Worm (Caenorhabditis elegans): ENCODE measurements around the gene lido-14.

DNA sequence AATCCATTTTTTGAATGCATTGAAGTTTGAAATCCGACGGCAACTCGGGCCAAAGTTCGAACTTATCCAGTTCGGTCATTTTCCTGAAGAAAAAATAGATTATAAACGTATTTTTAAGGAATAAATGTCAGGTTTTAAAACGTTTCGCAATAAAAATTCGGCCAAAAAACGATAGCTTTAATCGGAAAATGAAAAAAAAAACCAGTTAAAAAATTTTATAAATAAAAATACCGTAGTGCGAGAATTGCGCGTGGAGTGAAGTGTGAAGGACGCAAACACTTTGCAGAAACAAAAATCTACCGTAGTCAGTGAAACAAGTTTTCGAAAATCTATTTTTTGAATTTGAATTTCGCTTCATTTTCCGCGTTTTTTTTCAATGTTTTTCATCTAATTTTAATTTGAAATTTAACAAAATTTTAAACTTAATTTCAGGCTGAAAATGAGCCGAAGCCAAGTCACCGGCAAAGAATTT, 9.1 kb upstream of the lido-14 start, which contains the start of gene F14D2.8:
- TF ChIP-seq odd-2 (tag; optimal IDR thresholded peaks at IDR 0.05), result no peak
- no peak for TF ChIP-seq ama-1 (optimal IDR thresholded peaks at IDR 0.05)
- no peak for TF ChIP-seq pha-4 (tag; optimal IDR thresholded peaks at IDR 0.05)
- TF ChIP-seq ceh-22 (tag; optimal IDR thresholded peaks at IDR 0.05), result no peak

All from whole organism, late embryonic.